Worm (Caenorhabditis elegans): ENCODE results near the gene Y49F6A.11.

Gene Y49F6A.11

DNA sequence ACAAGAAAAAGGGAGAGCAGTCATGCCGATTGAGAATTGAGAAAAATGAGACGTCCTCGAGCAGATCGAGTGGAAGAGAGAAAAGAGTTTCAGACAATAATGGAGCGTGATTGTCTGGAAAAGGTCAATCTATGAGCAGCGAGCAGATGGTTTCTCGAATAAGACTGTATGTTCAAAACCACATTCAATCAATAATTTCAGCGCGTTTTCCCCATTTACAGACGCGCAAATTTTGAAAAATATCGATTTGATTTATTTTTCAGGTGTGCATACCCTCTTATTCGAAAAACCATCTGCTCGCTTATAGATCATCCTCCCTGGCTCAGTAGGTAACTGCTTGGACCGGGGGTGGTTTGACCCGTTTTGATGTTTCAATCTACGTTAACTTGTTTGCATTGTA lies 40.6 kb upstream of the Y49F6A.11 start, which contains the start of gene fbxb-31:
fbxb-31 (minus strand) TSS at position 101 of the 400 bp plus-strand sequence.
- no peak for TF ChIP-seq sea-2 (GFP tag; IDR thresholded peaks at IDR 0.05)
- TF ChIP-seq pha-4 (tag; optimal IDR thresholded peaks at IDR 0.05) = no peak
- no peak for TF ChIP-seq ceh-91 (GFP tag; IDR thresholded peaks at IDR 0.05)
- TF ChIP-seq chd-7 (tag; optimal IDR thresholded peaks at IDR 0.05) = no peak
- TF ChIP-seq die-1 (tag; optimal IDR thresholded peaks at IDR 0.05) = no peak
- no peak for TF ChIP-seq lin-35 (GFP tag; optimal IDR thresholded peaks at IDR 0.05)
- no peak for TF ChIP-seq akir-1 (GFP tag; optimal IDR thresholded peaks at IDR 0.05)
- no peak for TF ChIP-seq madf-8 (GFP tag; conservative IDR thresholded peaks at IDR 0.05)
- TF ChIP-seq nfya-2 (GFP tag; IDR thresholded peaks at IDR 0.05) = no peak
- TF ChIP-seq tlf-1 (GFP tag; optimal IDR thresholded peaks at IDR 0.05) = no peak
- TF ChIP-seq dpl-1 (GFP tag; optimal IDR thresholded peaks at IDR 0.05) = no peak
- TF ChIP-seq C06A6.2 (GFP tag; conservative IDR thresholded peaks at IDR 0.05) = no peak
- TF ChIP-seq egl-18 (GFP tag; IDR thresholded peaks at IDR 0.05) = no peak
- no peak for TF ChIP-seq zfh-2 (GFP tag; conservative IDR thresholded peaks at IDR 0.05)
- no peak for TF ChIP-seq gei-17 (GFP tag; optimal IDR thresholded peaks at IDR 0.05)

DNA sequence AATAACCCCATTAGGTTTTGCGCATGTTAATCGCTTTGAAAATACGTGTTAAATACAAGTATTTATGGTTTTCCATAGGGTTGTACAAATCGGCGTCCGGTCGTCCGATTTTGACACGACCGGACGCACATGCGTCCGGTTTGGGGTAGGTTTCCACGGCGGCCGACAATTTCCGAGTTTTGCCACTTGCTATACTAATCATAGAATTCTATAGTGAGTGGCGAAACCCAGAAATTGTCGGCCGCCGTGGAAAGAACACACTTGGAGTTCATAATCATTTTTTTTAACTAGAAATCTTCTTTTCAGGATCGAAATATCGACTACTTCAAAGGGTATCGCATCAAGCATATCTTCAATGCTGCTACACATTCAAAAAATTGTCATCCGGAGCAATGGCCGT lies 36.1 kb upstream of the Y49F6A.11 start:
- TF ChIP-seq let-607 (tag; optimal IDR thresholded peaks at IDR 0.05) (no peak), madf-3 (GFP tag; IDR thresholded peaks at IDR 0.05) (no peak), Y67H2A.10 (GFP tag; conservative IDR thresholded peaks at IDR 0.05) (no peak), egl-18 (GFP tag; IDR thresholded peaks at IDR 0.05) (no peak), ZK185.1 (tag; optimal IDR thresholded peaks at IDR 0.05; ENCODE audit: poor library complexity, severe bottlenecking) (no peak), F49E8.2 (tag; optimal IDR thresholded peaks at IDR 0.05; ENCODE audit: insufficient read depth) (no peak), rec-8 (tag; optimal IDR thresholded peaks at IDR 0.05) (no peak), hmg-1.2 (GFP tag; IDR thresholded peaks at IDR 0.05) (peak; percentile 36; the same call in 1 of the 2 replicates), lin-40 (tag; optimal IDR thresholded peaks at IDR 0.05) (no peak), Y56A3A.18 (GFP tag; IDR thresholded peaks at IDR 0.05) (no peak), attf-6 (GFP tag; IDR thresholded peaks at IDR 0.05) (no peak), lag-1 (GFP tag; IDR thresholded peaks at IDR 0.05) (no peak), him-1 (tag; optimal IDR thresholded peaks at IDR 0.05) (no peak), mes-4 (tag; optimal IDR thresholded peaks at IDR 0.05) (no peak), snpc-4 (GFP tag; optimal IDR thresholded peaks at IDR 0.05) (peak; percentile 33), snpc-4 (tag; optimal IDR thresholded peaks at IDR 0.05) (peak in 3 of 4 experiments; percentile 59 to 89 (median 79)), snpc-1.1 (tag; optimal IDR thresholded peaks at IDR 0.05; ENCODE audit: insufficient read depth) (peak; percentile 50), lsl-1 (GFP tag; optimal IDR thresholded peaks at IDR 0.05) (no peak)

DNA sequence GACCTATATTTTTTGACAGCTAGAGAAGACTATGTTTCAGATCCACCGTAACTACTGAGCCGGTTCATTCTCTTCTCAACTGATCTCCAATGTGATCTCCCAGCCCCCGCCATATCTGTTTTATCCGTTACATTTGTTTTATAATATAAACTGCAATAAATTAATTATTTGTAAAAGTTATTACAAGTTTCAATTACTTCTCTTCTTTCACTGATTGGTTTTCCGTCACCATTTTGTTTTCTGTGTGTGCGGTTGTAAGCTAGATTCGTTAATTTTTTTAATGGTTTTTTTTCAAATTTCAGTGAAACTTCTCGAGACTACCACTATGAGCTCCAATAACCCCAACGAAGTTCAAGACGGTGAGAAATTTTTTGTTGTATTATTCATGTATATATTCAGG lies 32.2 kb upstream of the Y49F6A.11 start, which contains the start of gene M151.2:
M151.2 (plus strand) TSS at position 301 of the 400 bp plus-strand sequence.
- TF ChIP-seq rec-8 (tag; optimal IDR thresholded peaks at IDR 0.05) (no peak), ztf-28 (GFP tag; IDR thresholded peaks at IDR 0.05) (no peak), C17E4.6 (GFP tag; IDR thresholded peaks at IDR 0.05) (no peak), lir-1 (GFP tag; conservative IDR thresholded peaks at IDR 0.05) (no peak), tbx-9 (tag; optimal IDR thresholded peaks at IDR 0.05; ENCODE audit: borderline replicate concordance) (no peak), C06A6.2 (GFP tag; conservative IDR thresholded peaks at IDR 0.05) (no peak), hrde-1 (tag; optimal IDR thresholded peaks at IDR 0.05; ENCODE audit: borderline replicate concordance) (no peak), ceh-40 (GFP tag; IDR thresholded peaks at IDR 0.05) (no peak), ztf-26 (tag; optimal IDR thresholded peaks at IDR 0.05) (no peak), F33H1.4 (GFP tag; IDR thresholded peaks at IDR 0.05) (no peak), hlh-26 (GFP tag; conservative IDR thresholded peaks at IDR 0.05) (no peak), B0336.3 (GFP tag; IDR thresholded peaks at IDR 0.05) (no peak), T26A5.8 (tag; optimal IDR thresholded peaks at IDR 0.05) (no peak), egrh-3 (GFP tag; IDR thresholded peaks at IDR 0.05) (no peak), Y95B8A.8 (GFP tag; IDR thresholded peaks at IDR 0.05) (no peak), madf-3 (GFP tag; IDR thresholded peaks at IDR 0.05) (no peak), ztf-22 (GFP tag; optimal IDR thresholded peaks at IDR 0.05) (no peak)

Measured in whole organism, young adult.